Fruit fly (Drosophila melanogaster) whole organism, embryonic: Measurements from ENCODE around the gene ph-p.

Experiments used
- Adf1 ChIP-seq: fragments of 200-800 bp; sonication (Bioruptor generic); IDR thresholded peaks from 2 replicates; pipeline ENCODE4 v1.3.6; 2022; ENCODE audit warnings: missing biosample characterization, missing genetic modification characterization
- Bgb ChIP-seq: fragments of 200-800 bp; sonication (Bioruptor generic); IDR thresholded peaks from 2 replicates; pipeline ENCODE4 v1.3.6; 2022; ENCODE audit warnings: missing biosample characterization, missing genetic modification characterization; ENCODE audit not compliant: partially characterized antibody
- CG10959 ChIP-seq: fragments of 200-800 bp; sonication (Bioruptor generic); IDR thresholded peaks from 2 replicates; pipeline ENCODE4 v1.3.6; 2022; ENCODE audit warnings: missing biosample characterization, missing genetic modification characterization
- CG12659 ChIP-seq: fragments of 200-800 bp; sonication (Bioruptor generic); optimal IDR thresholded peaks from 3 replicates; lab custom pipeline; 2017; ENCODE audit warnings: mild to moderate bottlenecking, missing biosample characterization, missing genetic modification reagents, missing genetic modification characterization
- CG14965 ChIP-seq: fragments of 200-800 bp; sonication (Bioruptor generic); optimal IDR thresholded peaks from 2 replicates; lab custom pipeline; 2016; ENCODE audit warnings: missing biosample characterization, missing genetic modification characterization, borderline replicate concordance
- CG15269 ChIP-seq: fragments of 200-800 bp; sonication (Bioruptor generic); optimal IDR thresholded peaks from 2 replicates; lab custom pipeline; 2018; ENCODE audit warnings: missing biosample characterization, mild to moderate bottlenecking, missing genetic modification characterization, moderate library complexity
- CG1602 ChIP-seq: fragments of 200-800 bp; sonication (Bioruptor generic); optimal IDR thresholded peaks from 3 replicates; lab custom pipeline; 2016; ENCODE audit warnings: missing biosample characterization, missing genetic modification characterization
- CG16813 ChIP-seq: fragments of 200-800 bp; sonication (Bioruptor generic); IDR thresholded peaks from 3 replicates; pipeline ENCODE4 v1.3.6; 2022; ENCODE audit warnings: missing biosample characterization, missing genetic modification characterization; ENCODE audit not compliant: partially characterized antibody
- CG2875 ChIP-seq: fragments of 200-800 bp; sonication (Bioruptor generic); optimal IDR thresholded peaks from 2 replicates; lab custom pipeline; 2017; ENCODE audit warnings: missing biosample characterization, mild to moderate bottlenecking, missing genetic modification characterization, missing genetic modification reagents
- CG30020 ChIP-seq: fragments of 200-800 bp; optimal IDR thresholded peaks from 2 replicates; lab custom pipeline; 2019; ENCODE audit warnings: missing biosample characterization, mild to moderate bottlenecking, missing genetic modification characterization, moderate library complexity
- CG30431 ChIP-seq: fragments of 200-800 bp; sonication (Bioruptor generic); optimal IDR thresholded peaks from 2 replicates; lab custom pipeline; 2017; ENCODE audit warnings: missing biosample characterization, missing genetic modification characterization
- CG31388 ChIP-seq: fragments of 200-800 bp; sonication (Bioruptor generic); optimal IDR thresholded peaks from 2 replicates; lab custom pipeline; 2016; ENCODE audit warnings: missing biosample characterization, missing genetic modification characterization
- CG34422 ChIP-seq: fragments of 200-800 bp; sonication (Bioruptor generic); IDR thresholded peaks from 3 replicates; pipeline ENCODE4 v1.3.6; 2022; ENCODE audit warnings: missing biosample characterization, missing genetic modification characterization
- CG3838 ChIP-seq: fragments of 200-800 bp; sonication (Bioruptor generic); optimal IDR thresholded peaks from 3 replicates; lab custom pipeline; 2016; ENCODE audit warnings: missing biosample characterization, missing genetic modification characterization
- CG4328 ChIP-seq: fragments of 200-800 bp; sonication (Bioruptor generic); optimal IDR thresholded peaks from 3 replicates; lab custom pipeline; 2017; ENCODE audit warnings: missing biosample characterization, missing genetic modification reagents, missing genetic modification characterization
- CG5245 ChIP-seq: fragments of 200-800 bp; sonication (Bioruptor generic); optimal IDR thresholded peaks from 3 replicates; lab custom pipeline; 2016; ENCODE audit warnings: missing biosample characterization, missing genetic modification characterization
- CG6175 ChIP-seq: fragments of 200-800 bp; sonication (Bioruptor generic); IDR thresholded peaks from 3 replicates; pipeline ENCODE4 v1.3.6; 2022; ENCODE audit warnings: missing biosample characterization, missing genetic modification characterization
- CG8089 ChIP-seq: fragments of 200-800 bp; sonication (Bioruptor generic); optimal IDR thresholded peaks from 3 replicates; lab custom pipeline; 2016; ENCODE audit warnings: missing biosample characterization, missing genetic modification characterization
- CG8924 ChIP-seq: fragments of 200-800 bp; optimal IDR thresholded peaks from 3 replicates; lab custom pipeline; 2019; ENCODE audit warnings: missing biosample characterization, mild to moderate bottlenecking, missing genetic modification characterization, moderate library complexity
- CG8944 ChIP-seq: fragments of 200-800 bp; sonication (Bioruptor generic); optimal IDR thresholded peaks from 3 replicates; lab custom pipeline; 2016; ENCODE audit warnings: missing biosample characterization, missing genetic modification characterization
- Deaf1 ChIP-seq: fragments of 200-800 bp; optimal IDR thresholded peaks from 3 replicates; lab custom pipeline; 2019; ENCODE audit warnings: missing biosample characterization, mild to moderate bottlenecking, missing genetic modification characterization, moderate library complexity
- Gsc ChIP-seq: fragments of 200-800 bp; sonication (Bioruptor generic); IDR thresholded peaks from 2 replicates; pipeline ENCODE4 v1.3.6; 2022; ENCODE audit warnings: missing biosample characterization, missing genetic modification characterization
- HmgD ChIP-seq: fragments of 200-800 bp; sonication (Bioruptor generic); optimal IDR thresholded peaks from 3 replicates; lab custom pipeline; 2016; ENCODE audit warnings: missing biosample characterization, missing genetic modification characterization
- Hr3 ChIP-seq: fragments of 200-800 bp; sonication (Bioruptor generic); optimal IDR thresholded peaks from 3 replicates; lab custom pipeline; 2016; ENCODE audit warnings: missing biosample characterization, missing genetic modification characterization
- Med ChIP-seq: fragments of 200-800 bp; sonication (Bioruptor generic); peaks from one replicate; lab custom pipeline; 2016; ENCODE audit warnings: missing biosample characterization, missing genetic modification characterization, mild to moderate bottlenecking, inconsistent platforms, moderate library complexity
- Oli ChIP-seq: fragments of 200-800 bp; sonication (Bioruptor generic); optimal IDR thresholded peaks from 2 replicates; lab custom pipeline; 2018; ENCODE audit warnings: missing biosample characterization, mild to moderate bottlenecking, missing genetic modification characterization, moderate library complexity
- Opbp ChIP-seq: fragments of 200-800 bp; sonication (Bioruptor generic); IDR thresholded peaks from 3 replicates; pipeline ENCODE4 v1.3.6; 2022; ENCODE audit warnings: missing biosample characterization, missing genetic modification characterization; ENCODE audit not compliant: partially characterized antibody
- Optix ChIP-seq: fragments of 200-800 bp; sonication (Bioruptor generic); IDR thresholded peaks from 3 replicates; pipeline ENCODE4 v1.3.6; 2022; ENCODE audit warnings: missing biosample characterization, missing genetic modification characterization
- Usf ChIP-seq: fragments of 200-800 bp; sonication (Bioruptor generic); optimal IDR thresholded peaks from 2 replicates; lab custom pipeline; 2017; ENCODE audit warnings: missing genotype, missing biosample characterization, missing genetic modification characterization
- Vsx1 ChIP-seq: fragments of 200-800 bp; sonication (Bioruptor generic); optimal IDR thresholded peaks from 2 replicates; lab custom pipeline; 2017; ENCODE audit warnings: missing biosample characterization, mild to moderate bottlenecking, missing genetic modification characterization, missing genetic modification reagents
- abd-A ChIP-seq: fragments of 200-800 bp; sonication (Bioruptor generic); optimal IDR thresholded peaks from 3 replicates; lab custom pipeline; 2019; ENCODE audit warnings: missing biosample characterization, mild to moderate bottlenecking, missing genetic modification characterization, moderate library complexity
- caup ChIP-seq: fragments of 200-800 bp; sonication (Bioruptor generic); optimal IDR thresholded peaks from 3 replicates; lab custom pipeline; 2017; ENCODE audit warnings: missing biosample characterization, mild to moderate bottlenecking, missing genetic modification characterization, moderate library complexity; ENCODE audit not compliant: severe bottlenecking
- chinmo ChIP-seq: fragments of 200-800 bp; sonication (Bioruptor generic); IDR thresholded peaks from 4 replicates; pipeline ENCODE4 v1.3.6; 2022; ENCODE audit warnings: missing biosample characterization, missing genetic modification characterization; ENCODE audit not compliant: partially characterized antibody
- crol ChIP-seq: fragments of 200-800 bp; sonication (Bioruptor generic); IDR thresholded peaks from 2 replicates; pipeline ENCODE4 v1.3.6; 2022; ENCODE audit warnings: missing biosample characterization, missing genetic modification characterization
- crp ChIP-seq, 2 experiments: fragments of 200-800 bp; sonication (Bioruptor generic); optimal IDR thresholded peaks; 2 replicates in 1 of 2; 3 replicates in 1 of 2; lab custom pipeline; 2017; ENCODE audit warnings: missing biosample characterization in 2 of 2, missing genetic modification characterization in 2 of 2, mild to moderate bottlenecking in 1 of 2, moderate library complexity in 1 of 2
- disco-r ChIP-seq: fragments of 200-800 bp; sonication (Bioruptor generic); optimal IDR thresholded peaks from 2 replicates; lab custom pipeline; 2016; ENCODE audit warnings: missing biosample characterization, missing genetic modification characterization
- ewg ChIP-seq: fragments of 200-800 bp; sonication (Bioruptor generic); optimal IDR thresholded peaks from 3 replicates; lab custom pipeline; 2017; ENCODE audit warnings: mild to moderate bottlenecking, missing biosample characterization, missing genetic modification reagents, missing genetic modification characterization
- ftz-f1 ChIP-seq: fragments of 200-800 bp; sonication (Bioruptor generic); optimal IDR thresholded peaks from 2 replicates; lab custom pipeline; 2016; ENCODE audit warnings: missing biosample characterization, missing genetic modification characterization
- gce ChIP-seq: fragments of 200-800 bp; sonication (Bioruptor generic); IDR thresholded peaks from 3 replicates; pipeline ENCODE4 v1.3.6; 2022; ENCODE audit warnings: missing biosample characterization, missing genetic modification characterization
- hb ChIP-seq: fragments of 200-800 bp; sonication (Bioruptor generic); IDR thresholded peaks from 3 replicates; pipeline ENCODE4 v1.3.6; 2022; ENCODE audit warnings: missing biosample characterization, missing genetic modification characterization; ENCODE audit not compliant: partially characterized antibody
- maf-S ChIP-seq: fragments of 200-800 bp; sonication (Bioruptor generic); optimal IDR thresholded peaks from 2 replicates; lab custom pipeline; 2016; ENCODE audit warnings: missing biosample characterization, missing genetic modification characterization
- nau ChIP-seq: fragments of 200-800 bp; sonication (Bioruptor generic); optimal IDR thresholded peaks from 3 replicates; lab custom pipeline; 2017; ENCODE audit warnings: missing biosample characterization, mild to moderate bottlenecking, missing genetic modification characterization, missing genetic modification reagents
- nmo ChIP-seq: fragments of 200-800 bp; sonication (Bioruptor generic); optimal IDR thresholded peaks from 2 replicates; lab custom pipeline; 2018; ENCODE audit warnings: missing biosample characterization, mild to moderate bottlenecking, missing genetic modification characterization, moderate library complexity
- onecut ChIP-seq: fragments of 200-800 bp; sonication (Bioruptor generic); IDR thresholded peaks from 2 replicates; pipeline ENCODE4 v1.3.6; 2022; ENCODE audit warnings: missing biosample characterization, missing genetic modification characterization
- pb ChIP-seq: fragments of 200-800 bp; sonication (Bioruptor generic); optimal IDR thresholded peaks from 3 replicates; lab custom pipeline; 2016; ENCODE audit warnings: missing biosample characterization, missing genetic modification characterization
- pfk ChIP-seq: fragments of 200-800 bp; sonication (Bioruptor generic); optimal IDR thresholded peaks from 2 replicates; lab custom pipeline; 2018; ENCODE audit warnings: missing biosample characterization, mild to moderate bottlenecking, missing genetic modification characterization, moderate library complexity
- prd ChIP-seq, 3 experiments: fragments of >200 bp in 2 of 3; fragments of 200-800 bp in 1 of 3; sonication (Bioruptor generic) in 1 of 3; optimal IDR thresholded peaks in 2 of 3; IDR thresholded peaks in 1 of 3; 2 replicates in 2 of 3; 3 replicates in 1 of 3; pipeline versions ENCODE4 v1.3.6 to Lab custom; 2017 to 2022; ENCODE audit warnings: missing biosample characterization in 1 of 3, missing genetic modification characterization in 1 of 3
- stc ChIP-seq: fragments of 200-800 bp; sonication (Bioruptor generic); IDR thresholded peaks from 2 replicates; pipeline ENCODE4 v1.3.6; 2022; ENCODE audit warnings: missing biosample characterization, missing genetic modification characterization
- tup ChIP-seq: fragments of 200-800 bp; sonication (Bioruptor generic); optimal IDR thresholded peaks from 2 replicates; lab custom pipeline; 2016; ENCODE audit warnings: missing biosample characterization, mild to moderate bottlenecking, missing genetic modification characterization, moderate library complexity
- vfl ChIP-seq: fragments of 200-800 bp; sonication (Bioruptor generic); optimal IDR thresholded peaks from 2 replicates; lab custom pipeline; 2016; ENCODE audit warnings: missing biosample characterization, missing genetic modification characterization

ph-p gene

dm6 chrX:2083109-2083508 is 55.1 kb downstream of the ph-p start (continued):
- TF ChIP-seq stc (GFP tag; lab: Robert Waterston, UW) (peak; percentile 58), Med (GFP tag; lab: Kevin White, UChicago) (peak; percentile 95), prd (optimal IDR thresholded peaks at IDR 0.05; lab: Kevin White, UChicago) (no peak), prd (GFP tag; IDR thresholded peaks at IDR 0.05; lab: Robert Waterston, UW) (peak; percentile 75), CG16813 (GFP tag; lab: Robert Waterston, UW) (no peak), CG30431 (GFP tag; lab: Kevin White, UChicago) (peak; percentile 23), CG30020 (no peak), CG14965 (GFP tag; lab: Kevin White, UChicago) (no peak), tup (GFP tag; lab: Kevin White, UChicago) (no peak), Opbp (GFP tag; lab: Robert Waterston, UW) (no peak), HmgD (GFP tag; lab: Kevin White, UChicago) (peak; percentile 36), chinmo (GFP tag; lab: Robert Waterston, UW) (no peak), CG5245 (GFP tag; lab: Kevin White, UChicago) (peak; percentile 17), pb (GFP tag; lab: Kevin White, UChicago) (no peak), CG6175 (GFP tag; lab: Robert Waterston, UW) (no peak), CG1602 (GFP tag; lab: Kevin White, UChicago) (no peak), nmo (peak; percentile 30), Optix (GFP tag; lab: Robert Waterston, UW) (0 out of 3 replicates have a peak, but pooled peaks have one; percentile 28), caup (GFP tag; lab: Kevin White, UChicago) (peak; percentile 42), abd-A (tag; lab: Kevin White, UChicago) (no peak), disco-r (GFP tag; lab: Kevin White, UChicago) (no peak), ftz-f1 (GFP tag; lab: Kevin White, UChicago) (no peak), Usf (GFP tag; lab: Kevin White, UChicago) (peak; percentile 40), CG15269 (tag; lab: Kevin White, UChicago) (peak; percentile 71), CG10959 (GFP tag; lab: Robert Waterston, UW) (no peak), CG8924 (tag; lab: Kevin White, UChicago) (no peak), pfk (GFP tag; lab: Kevin White, UChicago) (no peak), Bgb (no peak), CG3838 (GFP tag; lab: Kevin White, UChicago) (no peak), gce (GFP tag; lab: Robert Waterston, UW) (no peak), CG8944 (GFP tag; lab: Kevin White, UChicago) (peak; percentile 29), Vsx1 (GFP tag; lab: Kevin White, UChicago) (no peak), CG8089 (no peak), vfl (GFP tag; lab: Kevin White, UChicago) (peak; percentile 28), maf-S (no peak), Hr3 (no peak), Oli (tag; lab: Kevin White, UChicago) (peak; percentile 17), CG12659 (GFP tag; lab: Kevin White, UChicago) (peak; percentile 11), Gsc (no peak)

- no peak for TF ChIP-seq CG2875 (GFP tag; lab: Kevin White, UChicago)
- TF ChIP-seq CG4328: no peak
- TF ChIP-seq onecut: peak; percentile 95
- TF ChIP-seq hb (GFP tag; lab: Robert Waterston, UW): no peak
- peak; percentile 59 for TF ChIP-seq abd-A (tag; lab: Kevin White, UChicago)
- peak; percentile 23 for TF ChIP-seq Deaf1
- no peak for TF ChIP-seq crp (GFP tag; optimal IDR thresholded peaks at IDR 0.05; lab: Kevin White, UChicago)
- peak; percentile 9; the same call in 1 of the 2 replicates for TF ChIP-seq Adf1
- peak; percentile 12 for TF ChIP-seq Med (GFP tag; lab: Kevin White, UChicago)
- no peak for TF ChIP-seq CG31388 (GFP tag; lab: Kevin White, UChicago)
- TF ChIP-seq crol: peak; percentile 70
- no peak for TF ChIP-seq nau
- TF ChIP-seq ewg: peak; percentile 68
- 0 out of 3 replicates have a peak, but pooled peaks have one; percentile 12 for TF ChIP-seq CG34422 (GFP tag; lab: Robert Waterston, UW)
Measured at dm6 chrX:2081848-2082365, 56.3 kb downstream of the ph-p start.
